Fruit fly (Drosophila melanogaster) whole organism, pupa: ENCODE data around the gene goe.

Source experiments
- CG10348 ChIP-seq: fragments of 200-800 bp; sonication (Bioruptor generic); IDR thresholded peaks from 2 replicates; pipeline ENCODE4 v1.3.6; 2022; ENCODE audit warnings: missing biosample characterization, missing genetic modification characterization
- CG12605 ChIP-seq: fragments of 200-800 bp; sonication (Bioruptor generic); IDR thresholded peaks from 2 replicates; pipeline ENCODE4 v1.3.6; 2022; ENCODE audit warnings: missing biosample characterization, missing genetic modification characterization
- CG13204 ChIP-seq: fragments of 200-800 bp; sonication (Bioruptor generic); optimal IDR thresholded peaks from 2 replicates; lab custom pipeline; 2018; ENCODE audit warnings: missing biosample characterization, mild to moderate bottlenecking, missing genetic modification characterization, moderate library complexity
- CG14655 ChIP-seq: fragments of 200-800 bp; sonication (Bioruptor generic); optimal IDR thresholded peaks from 3 replicates; lab custom pipeline; 2017; ENCODE audit warnings: mild to moderate bottlenecking, missing biosample characterization, missing genetic modification reagents, missing genetic modification characterization
- CG15710 ChIP-seq: fragments of 200-800 bp; sonication (Bioruptor generic); optimal IDR thresholded peaks from 2 replicates; lab custom pipeline; 2018; ENCODE audit warnings: missing biosample characterization, mild to moderate bottlenecking, missing genetic modification characterization, moderate library complexity
- CG17806 ChIP-seq: fragments of 200-800 bp; sonication (Bioruptor generic); optimal IDR thresholded peaks from 2 replicates; lab custom pipeline; 2018; ENCODE audit warnings: missing biosample characterization, mild to moderate bottlenecking, missing genetic modification characterization, moderate library complexity
- CG32121 ChIP-seq: fragments of 200-800 bp; sonication (Bioruptor generic); IDR thresholded peaks from 2 replicates; pipeline ENCODE4 v1.3.6; 2022; ENCODE audit warnings: missing biosample characterization, missing genetic modification characterization
- CG34367 ChIP-seq: fragments of 200-800 bp; sonication (Bioruptor generic); optimal IDR thresholded peaks from 2 replicates; lab custom pipeline; 2018; ENCODE audit warnings: missing biosample characterization, mild to moderate bottlenecking, missing genetic modification characterization
- CG4496 ChIP-seq: fragments of 200-800 bp; sonication (Bioruptor generic); IDR thresholded peaks from 3 replicates; pipeline ENCODE4 v1.3.6; 2022; ENCODE audit warnings: missing biosample characterization, missing genetic modification characterization
- CG8159 ChIP-seq: fragments of 200-800 bp; sonication (Bioruptor generic); optimal IDR thresholded peaks from 3 replicates; lab custom pipeline; 2018; ENCODE audit warnings: missing biosample characterization, mild to moderate bottlenecking, missing genetic modification characterization, moderate library complexity
- CG9948 ChIP-seq: fragments of 200-800 bp; sonication (Bioruptor generic); optimal IDR thresholded peaks from 2 replicates; lab custom pipeline; 2018; ENCODE audit warnings: missing biosample characterization, mild to moderate bottlenecking, missing genetic modification characterization, moderate library complexity
- D1 ChIP-seq: fragments of 200-800 bp; sonication (Bioruptor generic); optimal IDR thresholded peaks from 2 replicates; lab custom pipeline; 2018; ENCODE audit warnings: missing biosample characterization, mild to moderate bottlenecking, missing genetic modification characterization, moderate library complexity
- EcR ChIP-seq: fragments of 200-800 bp; sonication (Bioruptor generic); optimal IDR thresholded peaks from 3 replicates; lab custom pipeline; 2019; ENCODE audit warnings: missing biosample characterization, missing genetic modification characterization, mild to moderate bottlenecking, moderate library complexity, missing genetic modification reagents
- Ets98B ChIP-seq: fragments of 200-800 bp; sonication (Bioruptor generic); IDR thresholded peaks from 2 replicates; pipeline ENCODE4 v1.3.6; 2022; ENCODE audit warnings: missing biosample characterization, missing genetic modification characterization
- Pif1A ChIP-seq: fragments of 200-800 bp; sonication (Bioruptor generic); optimal IDR thresholded peaks from 3 replicates; lab custom pipeline; 2016; ENCODE audit warnings: missing biosample characterization, missing genetic modification characterization
- Pif1B ChIP-seq: fragments of 200-800 bp; sonication (Bioruptor generic); optimal IDR thresholded peaks from 3 replicates; lab custom pipeline; 2016; ENCODE audit warnings: missing biosample characterization, missing genetic modification characterization
- Snoo ChIP-seq: fragments of 200-800 bp; sonication (Bioruptor generic); optimal IDR thresholded peaks from 3 replicates; lab custom pipeline; 2017; ENCODE audit warnings: missing biosample characterization, mild to moderate bottlenecking, missing genetic modification characterization, inconsistent platforms
- fd96Ca ChIP-seq: fragments of 200-800 bp; sonication (Bioruptor generic); IDR thresholded peaks from 3 replicates; pipeline ENCODE4 v1.3.6; 2022; ENCODE audit warnings: missing biosample characterization, missing genetic modification characterization
- gl ChIP-seq: fragments of 200-800 bp; sonication (Bioruptor generic); optimal IDR thresholded peaks from 2 replicates; lab custom pipeline; 2018; ENCODE audit warnings: missing biosample characterization, mild to moderate bottlenecking, missing genetic modification characterization
- rn ChIP-seq: fragments of 200-800 bp; sonication (Bioruptor generic); IDR thresholded peaks from 2 replicates; pipeline ENCODE4 v1.3.6; 2022; ENCODE audit warnings: missing biosample characterization, missing genetic modification characterization

Gene goe

dm6 chrX:16751579-16752156 is at the start of gene goe:
TSS of gene goe (minus strand) at chrX:16751910.
- no peak for TF ChIP-seq CG13204
- TF ChIP-seq CG8159, result no peak
- TF ChIP-seq CG15710 (tag; lab: Kevin White, UChicago), result peak; percentile 27
- peak; percentile 63 for TF ChIP-seq Snoo (tag; lab: Kevin White, UChicago)
- TF ChIP-seq CG4496 (GFP tag; lab: Robert Waterston, UW), result peak; percentile 80
- no peak for TF ChIP-seq Pif1A (GFP tag; lab: Kevin White, UChicago)
- no peak for TF ChIP-seq rn (GFP tag; lab: Robert Waterston, UW)
- no peak for TF ChIP-seq CG9948 (tag; lab: Kevin White, UChicago)
- TF ChIP-seq CG32121, result no peak
- no peak for TF ChIP-seq CG12605 (GFP tag; lab: Robert Waterston, UW)
- no peak for TF ChIP-seq EcR (GFP tag; lab: Kevin White, UChicago)
- no peak for TF ChIP-seq CG17806
- peak; percentile 39 for TF ChIP-seq CG34367 (tag; lab: Kevin White, UChicago)
- peak; percentile 23; the same call in 1 of the 2 replicates for TF ChIP-seq Ets98B (GFP tag; lab: Robert Waterston, UW)
- TF ChIP-seq fd96Ca (GFP tag; lab: Robert Waterston, UW), result peak; percentile 31; the same call in 1 of the 3 replicates

dm6 chrX:16800530-16801027 is 48.9 kb upstream of the goe start, which contains the start of the genes CG9132 and CG4789:
TSS of gene CG9132 (minus strand) at chrX:16800710.
TSS of gene CG4789 (plus strand) at chrX:16800930.
- no peak for TF ChIP-seq D1 (tag; lab: Kevin White, UChicago)
- TF ChIP-seq Snoo (tag; lab: Kevin White, UChicago), result no peak
- no peak for TF ChIP-seq CG14655 (GFP tag; lab: Kevin White, UChicago)
- TF ChIP-seq CG15710 (tag; lab: Kevin White, UChicago), result no peak
- no peak for TF ChIP-seq gl
- no peak for TF ChIP-seq CG10348 (GFP tag; lab: Robert Waterston, UW)
- no peak for TF ChIP-seq CG12605 (GFP tag; lab: Robert Waterston, UW)
- no peak for TF ChIP-seq rn (GFP tag; lab: Robert Waterston, UW)
- TF ChIP-seq Pif1A (GFP tag; lab: Kevin White, UChicago), result no peak
- no peak for TF ChIP-seq CG17806
- TF ChIP-seq EcR (GFP tag; lab: Kevin White, UChicago), result no peak

dm6 chrX:16799914-16800313 is 48.2 kb upstream of the goe start:
- TF ChIP-seq CG15710 (tag; lab: Kevin White, UChicago) (no peak), CG8159 (peak; percentile 8), fd96Ca (GFP tag; lab: Robert Waterston, UW) (no peak), CG14655 (GFP tag; lab: Kevin White, UChicago) (no peak), Ets98B (GFP tag; lab: Robert Waterston, UW) (no peak)

dm6 chrX:16798166-16798565 is 46.5 kb upstream of the goe start:
- TF ChIP-seq CG34367 (tag; lab: Kevin White, UChicago), result no peak
- no peak for TF ChIP-seq CG14655 (GFP tag; lab: Kevin White, UChicago)
- no peak for TF ChIP-seq Ets98B (GFP tag; lab: Robert Waterston, UW)
- no peak for TF ChIP-seq CG15710 (tag; lab: Kevin White, UChicago)
- TF ChIP-seq rn (GFP tag; lab: Robert Waterston, UW), result no peak
- no peak for TF ChIP-seq D1 (tag; lab: Kevin White, UChicago)
- no peak for TF ChIP-seq CG8159
- no peak for TF ChIP-seq Snoo (tag; lab: Kevin White, UChicago)
- TF ChIP-seq CG12605 (GFP tag; lab: Robert Waterston, UW), result no peak
- TF ChIP-seq fd96Ca (GFP tag; lab: Robert Waterston, UW), result no peak
- TF ChIP-seq Pif1A (GFP tag; lab: Kevin White, UChicago), result no peak
- TF ChIP-seq Pif1B (GFP tag; lab: Kevin White, UChicago), result no peak
- no peak for TF ChIP-seq EcR (GFP tag; lab: Kevin White, UChicago)

- TF ChIP-seq D1 (tag; lab: Kevin White, UChicago) (no peak), rn (GFP tag; lab: Robert Waterston, UW) (no peak), CG13204 (no peak), CG17806 (no peak), Pif1B (GFP tag; lab: Kevin White, UChicago) (no peak), CG15710 (tag; lab: Kevin White, UChicago) (no peak), fd96Ca (GFP tag; lab: Robert Waterston, UW) (no peak), Snoo (tag; lab: Kevin White, UChicago) (no peak), CG14655 (GFP tag; lab: Kevin White, UChicago) (no peak), EcR (GFP tag; lab: Kevin White, UChicago) (no peak), CG32121 (no peak), CG34367 (tag; lab: Kevin White, UChicago) (no peak), CG8159 (no peak)
These were observed 41.5 kb upstream of the goe start for dm6 chrX:16793129-16793748.
